Fruit fly (Drosophila melanogaster): ENCODE results near the gene eIF2Balpha.

eIF2Balpha gene

DNA sequence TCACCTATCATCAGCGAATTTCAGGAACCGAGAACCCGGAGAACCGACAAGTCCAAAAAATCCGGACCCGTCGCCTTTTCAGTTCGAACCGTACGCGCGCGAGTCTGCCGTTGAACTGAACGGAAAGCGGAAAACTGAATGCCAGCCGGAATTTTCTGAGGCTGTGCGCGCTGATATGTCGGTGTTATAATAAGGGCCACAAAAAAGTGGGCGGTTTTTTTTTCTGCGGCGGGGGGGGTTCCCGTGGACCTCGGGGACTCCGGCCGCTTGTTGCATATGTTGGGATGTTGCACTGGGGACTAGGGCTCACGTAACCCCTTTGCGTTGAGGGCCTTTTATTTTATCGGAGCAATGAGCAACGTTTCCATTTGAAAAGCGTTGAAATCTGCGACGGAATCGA, 33.7 kb upstream of the eIF2Balpha start, which contains the start of gene TkR99D:
Gene TkR99D (minus strand): TSS at position 101 of the 400 bp plus-strand sequence.
- TF ChIP-seq CG31627 (GFP tag; optimal IDR thresholded peaks at IDR 0.05) (no peak), Gug (GFP tag; IDR thresholded peaks at IDR 0.05) (no peak), Sox15 (GFP tag; optimal IDR thresholded peaks at IDR 0.05) (no peak), Hr39 (GFP tag; optimal IDR thresholded peaks at IDR 0.05) (no peak), Eip75B (GFP tag; optimal IDR thresholded peaks at IDR 0.05) (no peak), vri (GFP tag; optimal IDR thresholded peaks at IDR 0.05) (no peak), CG11902 (GFP tag; optimal IDR thresholded peaks at IDR 0.05) (no peak), achi (GFP tag; optimal IDR thresholded peaks at IDR 0.05) (no peak), CG16779 (tag; optimal IDR thresholded peaks at IDR 0.05) (no peak)

DNA sequence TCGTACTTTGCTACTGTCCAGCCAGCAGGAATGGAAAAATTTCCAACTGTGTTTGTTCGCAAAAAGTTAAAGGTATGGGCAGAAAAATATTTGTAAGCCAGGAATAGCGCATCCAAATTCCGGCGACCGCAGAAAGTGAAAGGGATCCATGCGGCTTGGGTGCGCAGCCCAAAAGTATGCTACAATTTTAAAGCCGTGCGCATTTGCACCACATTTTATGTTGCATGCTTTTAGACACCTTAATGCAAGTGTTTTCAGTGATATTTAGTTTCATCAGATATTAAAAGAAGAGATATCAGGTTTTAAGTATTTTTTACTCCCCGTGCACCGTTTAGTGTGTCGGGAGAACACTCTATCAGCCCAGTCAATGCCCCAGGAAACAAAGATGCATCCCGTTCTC, 27.4 kb upstream of the eIF2Balpha start:
- TF ChIP-seq Lpt (GFP tag; optimal IDR thresholded peaks at IDR 0.05) (no peak), Blimp-1 (GFP tag; optimal IDR thresholded peaks at IDR 0.05) (peak; percentile 13), cyc (GFP tag; optimal IDR thresholded peaks at IDR 0.05) (no peak), vri (GFP tag; optimal IDR thresholded peaks at IDR 0.05) (no peak), Smox (GFP tag; optimal IDR thresholded peaks at IDR 0.05) (no peak)

DNA sequence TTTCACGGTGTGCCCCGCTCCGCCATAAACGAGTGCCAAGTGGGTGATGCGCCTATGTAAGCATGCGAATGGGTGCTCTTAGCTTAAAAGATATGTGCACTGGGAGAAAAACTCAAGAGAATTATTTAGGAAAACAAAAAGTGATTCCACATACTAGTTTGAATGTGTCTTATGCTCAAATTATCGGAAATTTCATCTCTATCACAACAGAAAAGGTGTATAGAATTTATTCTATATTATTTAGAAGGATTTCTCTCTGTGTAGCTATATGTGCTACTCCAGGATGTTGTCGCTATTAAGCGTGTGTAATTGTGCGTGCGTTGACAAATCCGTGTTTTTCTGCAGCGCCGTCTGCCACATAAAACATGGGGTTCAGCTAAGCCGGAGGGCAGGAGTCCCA, 23.6 kb upstream of the eIF2Balpha start:
- no peak for TF ChIP-seq Met (GFP tag; optimal IDR thresholded peaks at IDR 0.05)
- TF ChIP-seq Ets96B (tag; optimal IDR thresholded peaks at IDR 0.05): no peak
- peak in 1 of 2 experiments; percentile 1 for TF ChIP-seq ss (GFP tag; optimal IDR thresholded peaks at IDR 0.05)
- TF ChIP-seq CG10631 (GFP tag; optimal IDR thresholded peaks at IDR 0.05): no peak
- no peak for TF ChIP-seq cyc (GFP tag; optimal IDR thresholded peaks at IDR 0.05)
- no peak for TF ChIP-seq CG6854 (GFP tag; optimal IDR thresholded peaks at IDR 0.05)
- no peak for TF ChIP-seq Sox102F (GFP tag; optimal IDR thresholded peaks at IDR 0.05)
- no peak for TF ChIP-seq CG8632 (GFP tag; optimal IDR thresholded peaks at IDR 0.05)
- TF ChIP-seq CG9139 (GFP tag; optimal IDR thresholded peaks at IDR 0.05): no peak
- no peak for TF ChIP-seq salr (GFP tag; optimal IDR thresholded peaks at IDR 0.05)
- no peak for TF ChIP-seq Hr39 (GFP tag; optimal IDR thresholded peaks at IDR 0.05)
- peak; percentile 5 for TF ChIP-seq achi (GFP tag; optimal IDR thresholded peaks at IDR 0.05)
- 0 out of 2 replicates have a peak, but pooled peaks have one; percentile 37 for TF ChIP-seq CG15336 (GFP tag; IDR thresholded peaks at IDR 0.05)
- TF ChIP-seq topi (GFP tag; optimal IDR thresholded peaks at IDR 0.05): no peak
- TF ChIP-seq Blimp-1 (GFP tag; optimal IDR thresholded peaks at IDR 0.05): no peak
- TF ChIP-seq Lpt (GFP tag; optimal IDR thresholded peaks at IDR 0.05): no peak
- TF ChIP-seq Hr4 (GFP tag; optimal IDR thresholded peaks at IDR 0.05): no peak
- no peak for TF ChIP-seq Smox (GFP tag; optimal IDR thresholded peaks at IDR 0.05)
- TF ChIP-seq CG4318 (GFP tag; optimal IDR thresholded peaks at IDR 0.05): no peak
- TF ChIP-seq CG34406 (GFP tag; optimal IDR thresholded peaks at IDR 0.05): no peak
- TF ChIP-seq CG6163 (GFP tag; IDR thresholded peaks at IDR 0.05): peak; percentile 60; the same call in 2 of the 3 replicates
- TF ChIP-seq CG31627 (GFP tag; optimal IDR thresholded peaks at IDR 0.05): no peak
- no peak for TF ChIP-seq dsx (GFP tag; optimal IDR thresholded peaks at IDR 0.05; ENCODE audit: poor library complexity, severe bottlenecking)
- TF ChIP-seq Eip93F (GFP tag; optimal IDR thresholded peaks at IDR 0.05): no peak
- no peak for TF ChIP-seq CG1621 (tag; optimal IDR thresholded peaks at IDR 0.05)
- no peak for TF ChIP-seq CG8319 (GFP tag; optimal IDR thresholded peaks at IDR 0.05)
- no peak for TF ChIP-seq Sox14 (GFP tag; optimal IDR thresholded peaks at IDR 0.05)
- TF ChIP-seq lz (GFP tag; optimal IDR thresholded peaks at IDR 0.05): no peak
- TF ChIP-seq Hr38 (GFP tag; optimal IDR thresholded peaks at IDR 0.05): no peak
- no peak for TF ChIP-seq CG3919 (GFP tag; optimal IDR thresholded peaks at IDR 0.05)
- TF ChIP-seq CG32006 (GFP tag; optimal IDR thresholded peaks at IDR 0.05): peak; percentile 35
- TF ChIP-seq eg (GFP tag; IDR thresholded peaks at IDR 0.05): 0 out of 3 replicates have a peak, but pooled peaks have one; percentile 44
- no peak for TF ChIP-seq CG6792 (GFP tag; optimal IDR thresholded peaks at IDR 0.05)
- TF ChIP-seq CG8119 (GFP tag; IDR thresholded peaks at IDR 0.05): peak; percentile 49; the same call in 2 of the 3 replicates
- TF ChIP-seq CG11762 (GFP tag; optimal IDR thresholded peaks at IDR 0.05; ENCODE audit: insufficient read depth): no peak
- no peak for TF ChIP-seq esn (GFP tag; optimal IDR thresholded peaks at IDR 0.05)
- TF ChIP-seq vri (GFP tag; optimal IDR thresholded peaks at IDR 0.05): no peak
- TF ChIP-seq fd85E (GFP tag; optimal IDR thresholded peaks at IDR 0.05): no peak
- peak; percentile 65 for TF ChIP-seq Eip78C (GFP tag)
- no peak for TF ChIP-seq Sox15 (GFP tag; optimal IDR thresholded peaks at IDR 0.05)
- TF ChIP-seq CG10669 (GFP tag; optimal IDR thresholded peaks at IDR 0.05): peak; percentile 11
- no peak for TF ChIP-seq CG11294 (GFP tag; IDR thresholded peaks at IDR 0.05)
- no peak for TF ChIP-seq fkh (GFP tag; optimal IDR thresholded peaks at IDR 0.05)

Measured in whole organism, prepupa.